Fruit fly (Drosophila melanogaster) whole organism, wandering third instar larva: ENCODE measurements around the gene Atat.

Source experiments
- Abd-B ChIP-seq: fragments of >200 bp; optimal IDR thresholded peaks from 2 replicates; lab custom pipeline; 2017; ENCODE audit warnings: missing biosample characterization, missing genetic modification characterization
- CG32264 ChIP-seq: fragments of 200-800 bp; sonication (Bioruptor generic); optimal IDR thresholded peaks from 2 replicates; lab custom pipeline; 2016; ENCODE audit warnings: missing biosample characterization, missing genetic modification characterization
- CG9705 ChIP-seq: fragments of 200-800 bp; sonication (Bioruptor generic); optimal IDR thresholded peaks from 2 replicates; lab custom pipeline; 2018; ENCODE audit warnings: missing biosample characterization, mild to moderate bottlenecking, missing genetic modification characterization
- CrebA ChIP-seq: fragments of 200-800 bp; sonication (Bioruptor generic); optimal IDR thresholded peaks from 2 replicates; lab custom pipeline; 2016; ENCODE audit warnings: missing biosample characterization, mild to moderate bottlenecking, missing genetic modification characterization, borderline replicate concordance
- Dfd ChIP-seq: fragments of >200 bp; optimal IDR thresholded peaks from 2 replicates; lab custom pipeline; 2017; ENCODE audit warnings: missing biosample characterization, missing genetic modification characterization
- Dif ChIP-seq: fragments of 200-275, 200-300 bp; sonication (Bioruptor generic); optimal IDR thresholded peaks from 2 replicates; lab custom pipeline; 2018; ENCODE audit warnings: missing biosample characterization, missing genetic modification characterization; ENCODE audit not compliant: partially characterized antibody
- GATAd ChIP-seq: sonication (Bioruptor generic); optimal IDR thresholded peaks from 2 replicates; lab custom pipeline; 2016; ENCODE audit warnings: missing biosample characterization, missing genetic modification characterization
- HLH106 ChIP-seq: fragments of 200-800 bp; optimal IDR thresholded peaks from 3 replicates; lab custom pipeline; 2019; ENCODE audit warnings: missing biosample characterization, mild to moderate bottlenecking, missing genetic modification characterization, moderate library complexity
- Hnf4 ChIP-seq: fragments of 200-800 bp; sonication (Bioruptor generic); optimal IDR thresholded peaks from 2 replicates; lab custom pipeline; 2016; ENCODE audit warnings: missing biosample characterization, mild to moderate bottlenecking, missing genetic modification characterization
- Hr78 ChIP-seq: fragments of >200 bp; optimal IDR thresholded peaks from 2 replicates; lab custom pipeline; 2017; ENCODE audit warnings: missing biosample characterization, missing genetic modification characterization
- Hr83 ChIP-seq: fragments of 200-300 bp; sonication (Bioruptor generic); optimal IDR thresholded peaks from 2 replicates; lab custom pipeline; 2016; ENCODE audit warnings: missing biosample characterization, mild to moderate bottlenecking, missing genetic modification characterization, moderate library complexity; ENCODE audit not compliant: poor library complexity, severe bottlenecking
- Jra ChIP-seq: sonication (Bioruptor generic); optimal IDR thresholded peaks from 2 replicates; lab custom pipeline; 2016; ENCODE audit warnings: missing biosample characterization, missing genetic modification characterization
- Mio ChIP-seq: sonication (Bioruptor generic); optimal IDR thresholded peaks from 2 replicates; lab custom pipeline; 2016; ENCODE audit warnings: missing biosample characterization, missing genetic modification characterization
- Myc ChIP-seq: fragments of >200 bp; optimal IDR thresholded peaks from 2 replicates; lab custom pipeline; 2017
- N ChIP-seq: fragments of >200 bp; optimal IDR thresholded peaks from 2 replicates; lab custom pipeline; 2018; ENCODE audit warnings: missing biosample characterization, missing external identifiers, missing genetic modification characterization
- OdsH ChIP-seq: fragments of 200-800 bp; sonication (Bioruptor generic); optimal IDR thresholded peaks from 2 replicates; lab custom pipeline; 2016; ENCODE audit warnings: missing biosample characterization, mild to moderate bottlenecking, missing genetic modification characterization
- Rel ChIP-seq, 2 experiments: fragments of 200-800 bp; sonication (Bioruptor generic) in 1 of 2; optimal IDR thresholded peaks; 2 replicates in 1 of 2; 3 replicates in 1 of 2; lab custom pipeline; 2016 to 2019; ENCODE audit warnings: mild to moderate bottlenecking in 2 of 2, missing biosample characterization in 2 of 2, missing genetic modification characterization in 2 of 2, moderate library complexity in 1 of 2
- Sp1 ChIP-seq: fragments of 200-800 bp; sonication (Bioruptor generic); optimal IDR thresholded peaks from 3 replicates; lab custom pipeline; 2019; ENCODE audit warnings: missing biosample characterization, mild to moderate bottlenecking, missing genetic modification characterization, moderate library complexity
- Vsx2 ChIP-seq: fragments of 200-300, 225-300 bp; sonication (Bioruptor generic); optimal IDR thresholded peaks from 2 replicates; lab custom pipeline; 2018; ENCODE audit warnings: missing biosample characterization, missing genetic modification characterization; ENCODE audit not compliant: partially characterized antibody
- br ChIP-seq: fragments of 200-800 bp; sonication (Bioruptor generic); optimal IDR thresholded peaks from 2 replicates; lab custom pipeline; 2016; ENCODE audit warnings: missing biosample characterization, missing genetic modification characterization
- brk ChIP-seq: fragments of 200-800 bp; sonication (Bioruptor generic); optimal IDR thresholded peaks from 2 replicates; lab custom pipeline; 2016; ENCODE audit warnings: missing biosample characterization, mild to moderate bottlenecking, missing genetic modification characterization
- dl ChIP-seq, 2 experiments: fragments of 175-275, 200-275 bp in 1 of 2; fragments of 200-275 bp in 1 of 2; sonication (Bioruptor generic); optimal IDR thresholded peaks; lab custom pipeline; 2018; ENCODE audit warnings: mild to moderate bottlenecking in 2 of 2, missing biosample characterization in 2 of 2, missing genetic modification characterization in 2 of 2, moderate library complexity in 2 of 2; ENCODE audit not compliant: partially characterized antibody in 2 of 2, insufficient read depth in 1 of 2
- dmrt93B ChIP-seq: fragments of 200-800 bp; sonication (Bioruptor generic); optimal IDR thresholded peaks from 2 replicates; lab custom pipeline; 2018; ENCODE audit warnings: missing biosample characterization, mild to moderate bottlenecking, missing genetic modification characterization
- dsf ChIP-seq: sonication (Bioruptor generic); optimal IDR thresholded peaks from 2 replicates; lab custom pipeline; 2016; ENCODE audit warnings: missing biosample characterization, missing genetic modification characterization, borderline replicate concordance
- ey ChIP-seq: fragments of 200-800 bp; sonication (Bioruptor generic); optimal IDR thresholded peaks from 2 replicates; lab custom pipeline; 2016; ENCODE audit warnings: missing biosample characterization, missing genetic modification characterization
- foxo ChIP-seq, 2 experiments: fragments of 200-800 bp; sonication (Bioruptor generic); optimal IDR thresholded peaks; 2 replicates in 1 of 2; 3 replicates in 1 of 2; lab custom pipeline; 2016 to 2017; ENCODE audit warnings: missing biosample characterization in 2 of 2, missing genetic modification characterization in 2 of 2
- fru ChIP-seq: fragments of 200-800 bp; sonication (Bioruptor generic); optimal IDR thresholded peaks from 3 replicates; lab custom pipeline; 2016; ENCODE audit warnings: missing biosample characterization, mild to moderate bottlenecking, missing genetic modification characterization
- h ChIP-seq: fragments of 200-800 bp; sonication (Bioruptor generic); optimal IDR thresholded peaks from 3 replicates; lab custom pipeline; 2016; ENCODE audit warnings: missing biosample characterization, mild to moderate bottlenecking, missing genetic modification characterization
- jim ChIP-seq: fragments of 175-275, 200-325 bp; sonication (Bioruptor generic); optimal IDR thresholded peaks from 2 replicates; lab custom pipeline; 2016; ENCODE audit warnings: missing biosample characterization, mild to moderate bottlenecking, missing genetic modification characterization
- lola ChIP-seq: fragments of >200 bp; optimal IDR thresholded peaks from 2 replicates; lab custom pipeline; 2017; ENCODE audit warnings: missing biosample characterization, missing genetic modification characterization
- pan ChIP-seq: fragments of >200 bp; optimal IDR thresholded peaks from 2 replicates; lab custom pipeline; 2017
- psq ChIP-seq: fragments of 200-800 bp; sonication (Bioruptor generic); optimal IDR thresholded peaks from 3 replicates; lab custom pipeline; 2017; ENCODE audit warnings: missing biosample characterization, mild to moderate bottlenecking, missing genetic modification characterization, moderate library complexity
- rgr ChIP-seq: fragments of 200-800 bp; sonication (Bioruptor generic); optimal IDR thresholded peaks from 3 replicates; lab custom pipeline; 2016; ENCODE audit warnings: missing biosample characterization, mild to moderate bottlenecking, missing genetic modification characterization
- sage ChIP-seq: fragments of 200-800 bp; sonication (Bioruptor generic); optimal IDR thresholded peaks from 2 replicates; lab custom pipeline; 2016; ENCODE audit warnings: missing biosample characterization, mild to moderate bottlenecking, missing genetic modification characterization
- sv ChIP-seq: fragments of 200-800 bp; sonication (Bioruptor generic); optimal IDR thresholded peaks from 3 replicates; lab custom pipeline; 2016; ENCODE audit warnings: missing biosample characterization, missing genetic modification characterization
- tai ChIP-seq: sonication (Bioruptor generic); optimal IDR thresholded peaks from 2 replicates; lab custom pipeline; 2016; ENCODE audit warnings: missing biosample characterization, missing genetic modification characterization
- usp ChIP-seq: fragments of >200 bp; optimal IDR thresholded peaks from 2 replicates; lab custom pipeline; 2017; ENCODE audit warnings: missing biosample characterization, missing genetic modification characterization
- woc ChIP-seq: sonication (Bioruptor generic); optimal IDR thresholded peaks from 2 replicates; lab custom pipeline; 2016; ENCODE audit warnings: missing biosample characterization, mild to moderate bottlenecking, missing genetic modification characterization

The Atat gene

dm6 chr3L:9410754-9411423 lies 15.7 kb downstream of the Atat start, which contains the start of the genes CG4022 and Cpsf5 (continued):
- TF ChIP-seq rgr (GFP tag; lab: Kevin White, UChicago) (peak; percentile 88), usp (GFP tag; lab: Kevin White, UChicago) (no peak), tai (no peak), Hr78 (GFP tag; lab: Kevin White, UChicago) (no peak)

DNA sequence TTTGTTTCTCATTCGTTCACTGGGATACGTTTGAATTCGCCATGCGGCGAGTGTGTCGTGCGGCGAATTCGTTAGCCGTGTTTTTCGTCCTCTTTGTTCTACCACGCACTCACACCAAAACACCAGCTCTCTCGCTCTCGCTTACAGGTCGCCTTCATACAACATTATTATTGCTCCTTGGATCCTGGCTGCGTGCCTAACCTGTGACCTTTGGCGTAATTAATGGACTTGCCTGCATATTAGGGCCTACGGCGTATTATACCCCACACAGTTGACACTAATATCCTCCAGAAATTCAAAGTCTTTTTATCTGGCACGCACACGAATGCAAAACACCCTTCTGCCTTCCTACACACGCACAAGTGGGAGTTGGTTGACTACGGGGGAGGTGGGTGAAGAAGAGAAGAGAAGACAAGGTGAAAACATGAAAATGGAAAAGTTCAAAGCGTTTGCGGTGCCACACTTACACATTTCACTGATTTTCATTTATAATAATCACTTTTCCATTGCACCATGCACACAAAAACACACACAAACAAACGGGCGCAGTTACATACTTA lies 16.4 kb downstream of the Atat start:
- no peak for TF ChIP-seq sage
- peak; percentile 15 for TF ChIP-seq psq (GFP tag; lab: Kevin White, UChicago)
- TF ChIP-seq, all 38 proteins: peak for 1

dm6 chr3L:9404497-9404896 lies 22.1 kb downstream of the Atat start, which contains the start of gene Cpr67B:
TSS of gene Cpr67B (plus strand) at chr3L:9404797.
- TF ChIP-seq jim (GFP tag; lab: Kevin White, UChicago): no peak
- TF ChIP-seq lola: no peak

DNA sequence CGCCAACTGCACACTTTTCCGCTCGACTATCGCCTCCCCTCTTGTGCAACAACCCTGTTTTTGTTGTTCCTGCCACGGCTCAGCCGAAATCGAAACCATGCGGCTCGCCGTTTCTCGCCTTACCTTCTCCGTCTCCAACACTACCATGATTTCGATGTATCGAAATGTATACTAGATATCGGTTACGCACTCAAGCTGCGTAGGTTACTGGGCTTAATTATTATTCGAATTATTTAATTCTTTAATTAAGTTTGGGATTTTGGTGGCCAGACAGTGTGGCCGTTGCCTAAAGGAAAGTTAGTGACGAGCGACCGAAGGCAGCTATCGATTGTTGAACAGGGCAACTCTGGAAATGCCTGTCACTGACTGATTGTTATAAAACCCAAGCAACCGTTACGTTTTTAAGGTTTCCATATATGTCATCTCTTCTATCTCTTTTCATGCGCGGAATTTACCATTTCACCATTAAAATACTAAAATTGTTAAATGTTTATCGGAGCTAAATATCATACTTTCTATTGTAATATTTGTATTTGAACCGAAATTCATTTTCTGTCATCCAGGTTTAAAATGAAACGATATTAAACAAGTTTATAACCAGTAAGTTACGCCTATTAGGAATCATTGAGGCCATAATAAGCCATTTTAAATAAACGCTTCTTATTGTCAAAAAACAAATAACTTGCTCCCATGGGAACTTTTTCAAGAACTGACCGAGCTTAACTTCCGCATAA lies 24.2 kb downstream of the Atat start, which contains the start of gene eIF4E1:
TSS of gene eIF4E1 (minus strand) at position 304 of the 734 bp plus-strand sequence.
- no peak for TF ChIP-seq Mio (GFP tag; lab: Kevin White, UChicago)
- no peak for TF ChIP-seq sage
- TF ChIP-seq fru (GFP tag; lab: Kevin White, UChicago): no peak
- TF ChIP-seq CrebA (GFP tag; lab: Kevin White, UChicago): no peak
- TF ChIP-seq Sp1 (GFP tag; lab: Kevin White, UChicago): peak; percentile 36
- TF ChIP-seq ey (GFP tag; lab: Kevin White, UChicago): peak; percentile 1
- TF ChIP-seq br (GFP tag; lab: Kevin White, UChicago): peak; percentile 12
- no peak for TF ChIP-seq Hnf4 (GFP tag; lab: Kevin White, UChicago)
- TF ChIP-seq CG32264 (GFP tag; lab: Kevin White, UChicago): no peak
- peak; percentile 53 for TF ChIP-seq Dif (GFP tag; lab: Kevin White, UChicago)
- TF ChIP-seq Myc (lab: Kevin White, UChicago): peak; percentile 33
- TF ChIP-seq CG9705 (GFP tag; lab: Kevin White, UChicago): no peak
- TF ChIP-seq jim (GFP tag; lab: Kevin White, UChicago): no peak
- TF ChIP-seq Jra (GFP tag; lab: Kevin White, UChicago): no peak
- peak in 1 of 2 experiments; percentile 8 for TF ChIP-seq dl (GFP tag; optimal IDR thresholded peaks at IDR 0.05; lab: Kevin White, UChicago; ENCODE audit: insufficient read depth in 1 of 2, partially characterized antibody in 2 of 2)
- peak; percentile 34 for TF ChIP-seq sv (GFP tag; lab: Kevin White, UChicago)
- TF ChIP-seq Hr83: no peak
- no peak for TF ChIP-seq Rel (GFP tag; optimal IDR thresholded peaks at IDR 0.05; lab: Kevin White, UChicago)
- peak; percentile 84 for TF ChIP-seq Rel (tag; optimal IDR thresholded peaks at IDR 0.05; lab: Kevin White, UChicago)
- TF ChIP-seq usp (GFP tag; lab: Kevin White, UChicago): no peak
- TF ChIP-seq GATAd (GFP tag; lab: Kevin White, UChicago): no peak
- TF ChIP-seq woc (GFP tag; lab: Kevin White, UChicago): no peak
- no peak for TF ChIP-seq dsf (GFP tag; lab: Kevin White, UChicago)
- no peak for TF ChIP-seq N (GFP tag; lab: Kevin White, UChicago)
- TF ChIP-seq Dfd (GFP tag; lab: Kevin White, UChicago): no peak
- TF ChIP-seq brk: no peak
- peak in 1 of 2 experiments; percentile 3 for TF ChIP-seq foxo (GFP tag; optimal IDR thresholded peaks at IDR 0.05; lab: Kevin White, UChicago)
- no peak for TF ChIP-seq Hr78 (GFP tag; lab: Kevin White, UChicago)
- TF ChIP-seq HLH106 (tag; lab: Kevin White, UChicago): no peak
- TF ChIP-seq psq (GFP tag; lab: Kevin White, UChicago): no peak
- TF ChIP-seq Abd-B: no peak
- no peak for TF ChIP-seq tai
- TF ChIP-seq OdsH (GFP tag; lab: Kevin White, UChicago): no peak
- peak; percentile 9 for TF ChIP-seq h (GFP tag; lab: Kevin White, UChicago)
- TF ChIP-seq dmrt93B (GFP tag; lab: Kevin White, UChicago): no peak
- no peak for TF ChIP-seq pan
- peak; percentile 40 for TF ChIP-seq Vsx2 (GFP tag; lab: Kevin White, UChicago)
- no peak for TF ChIP-seq rgr (GFP tag; lab: Kevin White, UChicago)
- no peak for TF ChIP-seq lola
